Worm (Caenorhabditis elegans) whole organism, L1 larva: ENCODE measurements around the gene elp-1.
A peak's percentile ranks its signal among the peaks of the same experiment; 100 is the strongest.

ENCODE experiments used
- C04F5.9 ChIP-seq: sonication (generic microtip); optimal IDR thresholded peaks from 2 replicates; lab custom pipeline; 2016; ENCODE audit warnings: missing genetic modification characterization, missing compliant biosample characterization
- C34B4.2 ChIP-seq: sonication (generic microtip); optimal IDR thresholded peaks from 2 replicates; lab custom pipeline; 2017; ENCODE audit warnings: mild to moderate bottlenecking, missing genetic modification characterization, missing compliant biosample characterization
- F16B12.6 ChIP-seq: fragments of 150-350 bp; optimal IDR thresholded peaks from 2 replicates; lab custom pipeline; 2014; ENCODE audit warnings: missing biosample characterization, missing genetic modification characterization
- alr-1 ChIP-seq: fragments of 200-800 bp; sonication (Bioruptor generic); optimal IDR thresholded peaks from 2 replicates; lab custom pipeline; 2018; ENCODE audit warnings: borderline replicate concordance, mild to moderate bottlenecking, missing genetic modification characterization, missing compliant biosample characterization
- ama-1 ChIP-seq: fragments of 150-350 bp; optimal IDR thresholded peaks from 2 replicates; lab custom pipeline; 2014
- blmp-1 ChIP-seq: fragments of 150-350 bp; optimal IDR thresholded peaks from 2 replicates; lab custom pipeline; 2014; ENCODE audit warnings: missing biosample characterization, missing genetic modification characterization
- ceh-63 ChIP-seq: fragments of 200-800 bp; sonication (Bioruptor generic); optimal IDR thresholded peaks from 2 replicates; lab custom pipeline; 2018; ENCODE audit warnings: mild to moderate bottlenecking, missing genetic modification characterization, missing compliant biosample characterization
- ceh-8 ChIP-seq: fragments of 200-800 bp; sonication (Bioruptor generic); optimal IDR thresholded peaks from 2 replicates; lab custom pipeline; 2018; ENCODE audit warnings: mild to moderate bottlenecking, missing genetic modification characterization, moderate library complexity, missing compliant biosample characterization
- ceh-82 ChIP-seq, 3 experiments: fragments of 150-350 bp in 1 of 3; sonication (generic microtip) in 2 of 3; optimal IDR thresholded peaks; 2 replicates each; lab custom pipeline; 2014 to 2017; ENCODE audit warnings: missing biosample characterization in 3 of 3, missing genetic modification characterization in 3 of 3
- dsc-1 ChIP-seq: sonication (generic microtip); optimal IDR thresholded peaks from 2 replicates; lab custom pipeline; 2016; ENCODE audit warnings: mild to moderate bottlenecking, missing genetic modification characterization, missing compliant biosample characterization
- efl-3 ChIP-seq: fragments of 200-800 bp; sonication (Bioruptor generic); optimal IDR thresholded peaks from 2 replicates; lab custom pipeline; 2018; ENCODE audit warnings: mild to moderate bottlenecking, missing genetic modification characterization, missing compliant biosample characterization
- egl-13 ChIP-seq: sonication (generic microtip); optimal IDR thresholded peaks from 2 replicates; lab custom pipeline; 2016; ENCODE audit warnings: missing genotype, missing genetic modification reagents, missing genetic modification characterization, missing compliant biosample characterization
- elt-2 ChIP-seq: sonication (generic microtip); optimal IDR thresholded peaks from 2 replicates; lab custom pipeline; 2016; ENCODE audit warnings: missing genetic modification characterization, mild to moderate bottlenecking, inconsistent platforms, missing compliant biosample characterization, missing genetic modification reagents
- ets-5 ChIP-seq: fragments of 200-800 bp; sonication (Bioruptor generic); IDR thresholded peaks from 2 replicates; pipeline ENCODE4 v1.3.6; 2022; ENCODE audit warnings: missing genetic modification characterization, missing compliant biosample characterization
- fkh-10 ChIP-seq: sonication (generic microtip); optimal IDR thresholded peaks from 2 replicates; lab custom pipeline; 2017; ENCODE audit warnings: missing biosample characterization, missing genetic modification reagents, missing genetic modification characterization
- fkh-4 ChIP-seq: sonication (generic microtip); optimal IDR thresholded peaks from 2 replicates; lab custom pipeline; 2016; ENCODE audit warnings: missing compliant biosample characterization, missing genetic modification characterization, borderline replicate concordance
- fkh-8 ChIP-seq: sonication (generic microtip); optimal IDR thresholded peaks from 2 replicates; lab custom pipeline; 2016; ENCODE audit warnings: mild to moderate bottlenecking, missing genetic modification characterization, missing compliant biosample characterization
- fos-1 ChIP-seq: fragments of 150-350 bp; optimal IDR thresholded peaks from 2 replicates; lab custom pipeline; 2014; ENCODE audit warnings: missing biosample characterization, missing genetic modification characterization
- grh-1 ChIP-seq: fragments of 200-800 bp; sonication (Bioruptor generic); IDR thresholded peaks from 2 replicates; pipeline ENCODE4 v1.3.6; 2022; ENCODE audit warnings: missing genetic modification reagents, missing genetic modification characterization, missing compliant biosample characterization
- hpl-2 ChIP-seq: fragments of 150-350 bp; optimal IDR thresholded peaks from 2 replicates; lab custom pipeline; 2014; ENCODE audit warnings: missing biosample characterization, missing genetic modification reagents, missing genetic modification characterization
- jun-1 ChIP-seq: fragments of 150-350 bp; optimal IDR thresholded peaks from 2 replicates; lab custom pipeline; 2014; ENCODE audit warnings: missing biosample characterization, missing genetic modification reagents, missing genetic modification characterization
- lin-13 ChIP-seq: fragments of 150-350 bp; optimal IDR thresholded peaks from 2 replicates; lab custom pipeline; 2014; ENCODE audit warnings: missing biosample characterization, missing genetic modification reagents, missing genetic modification characterization
- lin-14 ChIP-seq: fragments of 200-800 bp; sonication (Bioruptor generic); optimal IDR thresholded peaks from 2 replicates; lab custom pipeline; 2018; ENCODE audit warnings: mild to moderate bottlenecking, missing genetic modification characterization, moderate library complexity, missing compliant biosample characterization
- lin-15B ChIP-seq: fragments of 150-350 bp; sonication (generic microtip); optimal IDR thresholded peaks from 3 replicates; lab custom pipeline; 2014; ENCODE audit warnings: missing biosample characterization, missing genetic modification characterization
- lin-35 ChIP-seq, 2 experiments: fragments of 150-350 bp; optimal IDR thresholded peaks; 2 replicates each; lab custom pipeline; 2014; ENCODE audit warnings: missing biosample characterization in 2 of 2, missing genetic modification characterization in 2 of 2, missing genetic modification reagents in 2 of 2
- lir-3 ChIP-seq: sonication (generic microtip); optimal IDR thresholded peaks from 2 replicates; lab custom pipeline; 2016; ENCODE audit warnings: mild to moderate bottlenecking, missing genetic modification characterization, moderate library complexity, missing compliant biosample characterization; ENCODE audit not compliant: poor library complexity
- lsy-2 ChIP-seq, 2 experiments: fragments of 150-350 bp; optimal IDR thresholded peaks; 2 replicates each; lab custom pipeline; 2014; ENCODE audit warnings: missing biosample characterization in 2 of 2, missing genetic modification characterization in 2 of 2
- mab-9 ChIP-seq: fragments of 200-800 bp; sonication (Bioruptor generic); IDR thresholded peaks from 2 replicates; pipeline ENCODE4 v1.3.6; 2022; ENCODE audit warnings: missing genetic modification reagents, missing genetic modification characterization, missing compliant biosample characterization
- mdl-1 ChIP-seq, 2 experiments: fragments of 150-350 bp; optimal IDR thresholded peaks; 2 replicates each; lab custom pipeline; 2014 to 2017; ENCODE audit warnings: missing biosample characterization in 2 of 2, missing genetic modification characterization in 2 of 2, inconsistent platforms in 1 of 2
- mef-2 ChIP-seq: fragments of 150-350 bp; optimal IDR thresholded peaks from 2 replicates; lab custom pipeline; 2014; ENCODE audit warnings: missing biosample characterization, missing genetic modification characterization
- mep-1 ChIP-seq: fragments of 150-350 bp; optimal IDR thresholded peaks from 2 replicates; lab custom pipeline; 2014; ENCODE audit warnings: missing biosample characterization, missing genetic modification characterization
- nhr-12 ChIP-seq: sonication (generic microtip); optimal IDR thresholded peaks from 2 replicates; lab custom pipeline; 2017; ENCODE audit warnings: missing biosample characterization, missing genetic modification characterization
- nhr-19 ChIP-seq: fragments of 200-800 bp; sonication (Bioruptor generic); conservative IDR thresholded peaks from 2 replicates; pipeline ENCODE4 v1.3.6; 2022; ENCODE audit warnings: missing genetic modification characterization, missing compliant biosample characterization
- nhr-20 ChIP-seq: sonication (generic microtip); optimal IDR thresholded peaks from 2 replicates; lab custom pipeline; 2016; ENCODE audit warnings: mild to moderate bottlenecking, missing genetic modification characterization, missing compliant biosample characterization
- nhr-237 ChIP-seq: fragments of 150-350 bp; optimal IDR thresholded peaks from 2 replicates; lab custom pipeline; 2014; ENCODE audit warnings: missing biosample characterization, missing genetic modification characterization
- nhr-28 ChIP-seq: fragments of 150-350 bp; optimal IDR thresholded peaks from 2 replicates; lab custom pipeline; 2014; ENCODE audit warnings: missing biosample characterization, missing genetic modification characterization
- nhr-76 ChIP-seq: sonication (generic microtip); optimal IDR thresholded peaks from 2 replicates; lab custom pipeline; 2017; ENCODE audit warnings: missing biosample characterization, missing genetic modification characterization
- nhr-84 ChIP-seq: sonication (generic microtip); optimal IDR thresholded peaks from 2 replicates; lab custom pipeline; 2017; ENCODE audit warnings: missing biosample characterization, missing genetic modification characterization
- rnt-1 ChIP-seq: sonication (generic microtip); optimal IDR thresholded peaks from 2 replicates; lab custom pipeline; 2016; ENCODE audit warnings: mild to moderate bottlenecking, missing genetic modification characterization, moderate library complexity, missing compliant biosample characterization
- snpc-4 ChIP-seq: fragments of 150-350 bp; optimal IDR thresholded peaks from 2 replicates; lab custom pipeline; 2014; ENCODE audit warnings: missing biosample characterization, missing genetic modification characterization
- snu-23 ChIP-seq: sonication (generic microtip); optimal IDR thresholded peaks from 2 replicates; lab custom pipeline; 2016; ENCODE audit warnings: missing genetic modification characterization, missing compliant biosample characterization
- sox-4 ChIP-seq: sonication (generic microtip); optimal IDR thresholded peaks from 2 replicates; lab custom pipeline; 2016; ENCODE audit warnings: missing genetic modification characterization, missing compliant biosample characterization
- sptf-1 ChIP-seq: fragments of 150-350 bp; optimal IDR thresholded peaks from 2 replicates; lab custom pipeline; 2014; ENCODE audit warnings: missing biosample characterization, missing genetic modification characterization
- sup-37 ChIP-seq: fragments of 200-800 bp; sonication (Bioruptor generic); optimal IDR thresholded peaks from 2 replicates; lab custom pipeline; 2018; ENCODE audit warnings: mild to moderate bottlenecking, missing genetic modification characterization, missing compliant biosample characterization
- tbx-2 ChIP-seq: sonication (generic microtip); optimal IDR thresholded peaks from 2 replicates; lab custom pipeline; 2016; ENCODE audit warnings: missing genetic modification characterization, missing compliant biosample characterization
- tlp-1 ChIP-seq: fragments of 150-350 bp; optimal IDR thresholded peaks from 2 replicates; lab custom pipeline; 2014; ENCODE audit warnings: missing biosample characterization, missing genetic modification characterization
- unc-130 ChIP-seq: fragments of 150-350 bp; optimal IDR thresholded peaks from 2 replicates; lab custom pipeline; 2017; ENCODE audit warnings: missing biosample characterization, missing genetic modification characterization, inconsistent platforms
- unc-98 ChIP-seq: fragments of 200-800 bp; sonication (Bioruptor generic); IDR thresholded peaks from 2 replicates; pipeline ENCODE4 v1.3.6; 2022; ENCODE audit warnings: missing genetic modification characterization, missing compliant biosample characterization
- vab-15 ChIP-seq: sonication (generic microtip); optimal IDR thresholded peaks from 2 replicates; lab custom pipeline; 2017; ENCODE audit warnings: missing genotype, mild to moderate bottlenecking, missing genetic modification characterization, missing compliant biosample characterization
- zip-4 ChIP-seq: fragments of 200-800 bp; sonication (Bioruptor generic); optimal IDR thresholded peaks from 2 replicates; lab custom pipeline; 2018; ENCODE audit warnings: mild to moderate bottlenecking, missing genetic modification characterization, moderate library complexity, missing compliant biosample characterization
- ztf-11 ChIP-seq, 2 experiments: sonication (generic microtip); optimal IDR thresholded peaks; 2 replicates each; lab custom pipeline; 2016 to 2017; ENCODE audit warnings: missing genetic modification characterization in 2 of 2, missing biosample characterization in 1 of 2, missing compliant biosample characterization in 1 of 2

elp-1 gene

ce11 chrV:20778257-20778697 is 8.3 kb upstream of the elp-1 start (continued):
- TF ChIP-seq nhr-76 (tag; lab: Kevin White, UChicago) = no peak
- TF ChIP-seq nhr-19 (GFP tag; lab: Robert Waterston, UW) = peak; percentile 100
- peak; percentile 95 for TF ChIP-seq mab-9 (GFP tag; lab: Robert Waterston, UW)
- peak; percentile 84 for TF ChIP-seq vab-15 (tag; lab: Kevin White, UChicago)
- peak; percentile 59 for TF ChIP-seq ceh-63
- TF ChIP-seq efl-3 = peak; percentile 58
- TF ChIP-seq mdl-1 (tag; optimal IDR thresholded peaks at IDR 0.05; lab: Kevin White, UChicago) = peak; percentile 99 to 100
- peak; percentile 58 for TF ChIP-seq C34B4.2
- TF ChIP-seq nhr-20 (tag; lab: Kevin White, UChicago) = peak; percentile 100
- no peak for TF ChIP-seq nhr-12 (tag; lab: Kevin White, UChicago)
- TF ChIP-seq snpc-4 (tag; lab: Kevin White, UChicago) = peak; percentile 73
- TF ChIP-seq egl-13 = peak; percentile 98
- TF ChIP-seq snu-23 (GFP tag; lab: Kevin White, UChicago) = peak; percentile 100
- TF ChIP-seq fos-1 (tag; lab: Kevin White, UChicago) = peak; percentile 95
- TF ChIP-seq zip-4 (GFP tag; lab: Kevin White, UChicago) = peak; percentile 91
- peak; percentile 75 for TF ChIP-seq ama-1 (lab: Kevin White, UChicago)
- peak; percentile 69 for TF ChIP-seq blmp-1
- TF ChIP-seq C04F5.9 (tag; lab: Kevin White, UChicago) = peak; percentile 89
- TF ChIP-seq tlp-1 (tag; lab: Kevin White, UChicago) = no peak
- peak; percentile 90 to 95 (median 92) for TF ChIP-seq ceh-82 (tag; optimal IDR thresholded peaks at IDR 0.05; lab: Kevin White, UChicago)
- TF ChIP-seq mep-1 (tag; lab: Kevin White, UChicago) = peak; percentile 98
- no peak for TF ChIP-seq F16B12.6
- peak; percentile 94 for TF ChIP-seq mef-2
- TF ChIP-seq sox-4 (tag; lab: Kevin White, UChicago) = peak; percentile 94
- TF ChIP-seq fkh-10 (GFP tag; lab: Kevin White, UChicago) = peak; percentile 98
- TF ChIP-seq grh-1 (GFP tag; lab: Robert Waterston, UW) = peak; percentile 93
- no peak for TF ChIP-seq alr-1
- no peak for TF ChIP-seq nhr-28 (tag; lab: Kevin White, UChicago)
- peak; percentile 85 for TF ChIP-seq elt-2 (tag; lab: Kevin White, UChicago)
- peak; percentile 99 for TF ChIP-seq tbx-2 (tag; lab: Kevin White, UChicago)
- TF ChIP-seq ets-5 (GFP tag; lab: Robert Waterston, UW) = no peak
- peak; percentile 94 to 95 for TF ChIP-seq lsy-2 (tag; optimal IDR thresholded peaks at IDR 0.05; lab: Kevin White, UChicago)
- TF ChIP-seq unc-130 (tag; lab: Kevin White, UChicago) = peak; percentile 98
- TF ChIP-seq hpl-2 = peak; percentile 92
- TF ChIP-seq ceh-8 (GFP tag; lab: Kevin White, UChicago) = peak; percentile 96

- TF ChIP-seq tbx-2 (tag; lab: Kevin White, UChicago) (peak; percentile 69), lsy-2 (tag; optimal IDR thresholded peaks at IDR 0.05; lab: Kevin White, UChicago) (peak; percentile 40 to 60), sup-37 (GFP tag; lab: Kevin White, UChicago) (no peak), fkh-4 (no peak), lir-3 (tag; lab: Kevin White, UChicago) (peak; percentile 8), snu-23 (GFP tag; lab: Kevin White, UChicago) (peak; percentile 80), mep-1 (tag; lab: Kevin White, UChicago) (peak; percentile 67), dsc-1 (tag; lab: Kevin White, UChicago) (peak; percentile 26), nhr-237 (tag; lab: Kevin White, UChicago) (peak; percentile 69), lin-35 (GFP tag; optimal IDR thresholded peaks at IDR 0.05; lab: Kevin White, UChicago) (peak; percentile 64 to 73), lin-14 (GFP tag; lab: Kevin White, UChicago) (peak; percentile 92), vab-15 (tag; lab: Kevin White, UChicago) (no peak), ztf-11 (tag; optimal IDR thresholded peaks at IDR 0.05; lab: Kevin White, UChicago) (no peak), fkh-8 (tag; lab: Kevin White, UChicago) (peak; percentile 90), nhr-84 (tag; lab: Kevin White, UChicago) (no peak), elt-2 (tag; lab: Kevin White, UChicago) (peak; percentile 29), unc-98 (GFP tag; lab: Robert Waterston, UW) (no peak), sptf-1 (tag; lab: Kevin White, UChicago) (no peak), lin-15B (tag; lab: Kevin White, UChicago) (no peak), mdl-1 (tag; optimal IDR thresholded peaks at IDR 0.05; lab: Kevin White, UChicago) (peak in 1 of 2 experiments; percentile 88), rnt-1 (peak; percentile 55), nhr-19 (GFP tag; lab: Robert Waterston, UW) (peak; percentile 97), lin-13 (GFP tag; lab: Kevin White, UChicago) (peak; percentile 70), tlp-1 (tag; lab: Kevin White, UChicago) (no peak), jun-1 (tag; lab: Kevin White, UChicago) (peak; percentile 50), blmp-1 (no peak), ets-5 (GFP tag; lab: Robert Waterston, UW) (no peak), sox-4 (tag; lab: Kevin White, UChicago) (no peak), ama-1 (lab: Kevin White, UChicago) (peak; percentile 46)
Measured at ce11 chrV:20776761-20777160, 6.8 kb upstream of the elp-1 start.
